Worm (Caenorhabditis elegans): ENCODE results near the gene Y53F4B.20.
A peak's percentile ranks its signal among the peaks of the same experiment; 100 is the strongest.

The Y53F4B.20 gene

ce11 chrII:15089086-15089895 lies 5.0 kb downstream of the Y53F4B.20 start (continued):
- TF ChIP-seq nhr-102 (tag; optimal IDR thresholded peaks at IDR 0.05) (no peak), tra-1 (GFP tag; IDR thresholded peaks at IDR 0.05) (0 out of 2 replicates have a peak, but pooled peaks have one; percentile 6), Y105C5A.15 (GFP tag; IDR thresholded peaks at IDR 0.05) (no peak), nhr-76 (tag; optimal IDR thresholded peaks at IDR 0.05) (no peak), D1046.2 (GFP tag; IDR thresholded peaks at IDR 0.05) (no peak), unc-62 (GFP tag; optimal IDR thresholded peaks at IDR 0.05 in 1 of 2) (peak in 1 of 2 experiments; percentile 94), unc-62 (tag; optimal IDR thresholded peaks at IDR 0.05) (no peak), hlh-30 (tag; optimal IDR thresholded peaks at IDR 0.05; ENCODE audit: insufficient read depth) (no peak), sdz-12 (GFP tag; optimal IDR thresholded peaks at IDR 0.05) (no peak), mxl-2 (GFP tag; conservative IDR thresholded peaks at IDR 0.05) (no peak), dmd-6 (GFP tag; IDR thresholded peaks at IDR 0.05) (peak; percentile 54), ceh-82 (tag; optimal IDR thresholded peaks at IDR 0.05) (no peak), vab-7 (GFP tag; IDR thresholded peaks at IDR 0.05) (no peak), snpc-1.2 (GFP tag; IDR thresholded peaks at IDR 0.05) (no peak), nhr-41 (GFP tag; IDR thresholded peaks at IDR 0.05) (no peak), lir-3 (tag; optimal IDR thresholded peaks at IDR 0.05) (no peak), ceh-28 (tag; optimal IDR thresholded peaks at IDR 0.05) (no peak), dpl-1 (GFP tag; optimal IDR thresholded peaks at IDR 0.05) (peak; percentile 92), F44E2.7 (GFP tag; IDR thresholded peaks at IDR 0.05) (no peak), set-16 (GFP tag; IDR thresholded peaks at IDR 0.05) (peak; percentile 70; the same call in 1 of the 2 replicates), cey-2 (tag; optimal IDR thresholded peaks at IDR 0.05; ENCODE audit: borderline replicate concordance, insufficient read depth) (no peak), lin-15B (tag; optimal IDR thresholded peaks at IDR 0.05) (no peak), zfp-2 (tag; optimal IDR thresholded peaks at IDR 0.05) (no peak), madf-5 (GFP tag; IDR thresholded peaks at IDR 0.05) (no peak), tag-97 (GFP tag; IDR thresholded peaks at IDR 0.05) (no peak), jun-1 (tag; optimal IDR thresholded peaks at IDR 0.05) (no peak), egl-27 (tag; optimal IDR thresholded peaks at IDR 0.05) (no peak), skn-1 (tag; optimal IDR thresholded peaks at IDR 0.05) (no peak), spr-1 (tag; optimal IDR thresholded peaks at IDR 0.05) (no peak), zag-1 (tag; optimal IDR thresholded peaks at IDR 0.05) (no peak), mdl-1 (tag; optimal IDR thresholded peaks at IDR 0.05) (no peak), ama-1 (optimal IDR thresholded peaks at IDR 0.05) (no peak), saeg-2 (GFP tag; IDR thresholded peaks at IDR 0.05) (no peak), ceh-62 (tag; optimal IDR thresholded peaks at IDR 0.05) (no peak), ceh-20 (GFP tag; IDR thresholded peaks at IDR 0.05) (no peak), Y75B8A.6 (GFP tag; IDR thresholded peaks at IDR 0.05) (no peak), mxl-3 (GFP tag; optimal IDR thresholded peaks at IDR 0.05) (no peak), aly-2 (tag; optimal IDR thresholded peaks at IDR 0.05) (no peak), spr-3 (GFP tag; optimal IDR thresholded peaks at IDR 0.05) (no peak), mdt-29 (GFP tag; IDR thresholded peaks at IDR 0.05) (no peak), aha-1 (tag) (no peak), nhr-42 (GFP tag; IDR thresholded peaks at IDR 0.05) (no peak), daf-8 (GFP tag; IDR thresholded peaks at IDR 0.05) (no peak), ztf-11 (tag; optimal IDR thresholded peaks at IDR 0.05) (no peak), nhr-6 (tag; optimal IDR thresholded peaks at IDR 0.05) (no peak), Y48G9A.11 (GFP tag; IDR thresholded peaks at IDR 0.05) (no peak), dve-1 (tag; optimal IDR thresholded peaks at IDR 0.05; ENCODE audit: insufficient read depth) (peak; percentile 49), pqm-1 (tag; optimal IDR thresholded peaks at IDR 0.05) (no peak), ctbp-1 (GFP tag; IDR thresholded peaks at IDR 0.05) (no peak), zip-11 (GFP tag; IDR thresholded peaks at IDR 0.05) (no peak), gei-8 (GFP tag; optimal IDR thresholded peaks at IDR 0.05) (no peak)

Data from whole organism, L4 larva.